Worm (Caenorhabditis elegans): Measurements from ENCODE around the gene C55B6.7.

Gene C55B6.7

ce11 chrX:7222383-7222782 lies 30.6 kb upstream of the C55B6.7 start:
- peak; percentile 44 for TF ChIP-seq nfya-1 (tag; optimal IDR thresholded peaks at IDR 0.05; ENCODE audit: insufficient read depth)
- peak; percentile 63 for TF ChIP-seq lin-39 (tag; optimal IDR thresholded peaks at IDR 0.05)
- TF ChIP-seq jun-1 (tag; optimal IDR thresholded peaks at IDR 0.05): no peak
- peak; percentile 2 for TF ChIP-seq snpc-4 (tag; optimal IDR thresholded peaks at IDR 0.05)

DNA sequence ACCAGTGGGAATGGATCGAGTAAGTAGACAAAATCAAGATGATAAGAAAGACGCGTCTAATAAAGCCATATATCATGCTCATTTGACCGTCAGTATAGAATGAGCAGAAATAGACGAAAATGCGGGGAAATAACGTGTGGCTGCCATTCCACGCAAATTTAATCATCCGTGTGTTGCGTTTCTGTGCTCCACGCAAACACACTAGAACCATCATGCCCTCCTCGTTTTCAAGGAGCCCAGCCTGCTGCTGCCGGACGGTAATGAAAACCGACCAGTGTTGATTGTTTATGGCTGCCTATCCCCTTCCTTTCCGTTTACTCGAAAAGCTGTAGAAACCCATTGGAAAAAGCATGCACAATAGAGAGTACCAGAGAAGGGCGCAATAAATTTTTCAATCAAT lies 28.4 kb upstream of the C55B6.7 start:
- no peak for TF ChIP-seq nhr-237 (tag; optimal IDR thresholded peaks at IDR 0.05)
- no peak for TF ChIP-seq unc-39 (tag; optimal IDR thresholded peaks at IDR 0.05)
- TF ChIP-seq R02D3.7 (tag; optimal IDR thresholded peaks at IDR 0.05): no peak
- no peak for TF ChIP-seq tbx-2 (tag; optimal IDR thresholded peaks at IDR 0.05)
- TF ChIP-seq egl-5 (tag; optimal IDR thresholded peaks at IDR 0.05): no peak
- no peak for TF ChIP-seq ceh-16 (tag; optimal IDR thresholded peaks at IDR 0.05)
- TF ChIP-seq nhr-77 (tag; optimal IDR thresholded peaks at IDR 0.05): no peak
- no peak for TF ChIP-seq lsy-12 (tag; optimal IDR thresholded peaks at IDR 0.05)
- TF ChIP-seq nhr-23 (tag; optimal IDR thresholded peaks at IDR 0.05): no peak
- TF ChIP-seq nhr-43 (tag; optimal IDR thresholded peaks at IDR 0.05; ENCODE audit: poor library complexity, severe bottlenecking): no peak

DNA sequence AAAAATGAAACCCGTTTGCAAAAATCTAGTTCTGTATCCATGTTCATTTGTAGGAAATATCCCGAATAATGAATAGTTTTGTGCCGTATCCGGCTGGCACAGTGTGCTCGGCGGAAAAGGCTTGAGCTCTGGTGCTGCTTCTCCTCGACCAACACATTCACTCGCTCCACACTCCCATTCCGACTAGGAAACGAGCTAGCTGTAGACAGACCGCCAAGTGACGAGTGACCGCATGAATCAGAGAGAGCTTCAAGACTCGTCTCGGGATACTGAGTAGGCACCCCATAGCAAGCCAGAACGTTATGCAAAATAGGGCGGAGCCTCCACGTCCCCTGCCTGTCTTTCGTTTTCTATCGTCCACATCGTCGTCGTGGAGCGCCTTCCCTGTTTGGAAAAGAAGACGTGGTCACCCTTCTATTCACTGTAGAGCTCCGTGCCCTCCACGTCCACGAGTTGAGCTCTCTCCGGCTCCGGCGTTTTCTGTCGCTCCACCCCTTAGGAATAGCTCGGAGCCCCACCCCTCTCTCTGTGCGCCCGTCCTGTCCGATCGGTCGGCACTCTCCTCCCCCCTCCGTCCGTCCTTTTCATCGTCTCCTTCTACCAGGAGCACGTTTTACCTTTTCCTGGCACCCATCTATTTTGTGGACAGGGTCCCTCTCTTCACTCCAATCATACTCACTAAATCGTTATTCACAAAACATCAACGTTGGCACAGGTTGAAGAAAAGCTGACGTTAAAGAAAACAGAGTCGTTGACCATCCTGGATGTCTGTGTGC lies 26.1 kb upstream of the C55B6.7 start, which contains the start of gene syd-9:
TSS of gene syd-9 (plus strand) at position 394 of the 776 bp plus-strand sequence.
- TF ChIP-seq nfya-1 (tag; optimal IDR thresholded peaks at IDR 0.05; ENCODE audit: insufficient read depth): peak; percentile 9
- TF ChIP-seq fkh-2 (tag; optimal IDR thresholded peaks at IDR 0.05): no peak
- TF ChIP-seq lin-39 (tag; optimal IDR thresholded peaks at IDR 0.05): peak; percentile 31
- TF ChIP-seq hmg-11 (tag; optimal IDR thresholded peaks at IDR 0.05): peak; percentile 12
- TF ChIP-seq ztf-4 (tag; optimal IDR thresholded peaks at IDR 0.05): no peak
- TF ChIP-seq tbx-2 (tag; optimal IDR thresholded peaks at IDR 0.05): no peak

ce11 chrX:7211405-7211804 lies 19.6 kb upstream of the C55B6.7 start, which contains the start of gene spp-22:
Gene spp-22, plus strand, starts transcription at chrX:7211705.
- no peak for TF ChIP-seq pha-4 (tag; optimal IDR thresholded peaks at IDR 0.05)
- no peak for TF ChIP-seq ceh-82 (tag; optimal IDR thresholded peaks at IDR 0.05)
- TF ChIP-seq tbx-2 (tag; optimal IDR thresholded peaks at IDR 0.05): no peak
- no peak for TF ChIP-seq ztf-4 (tag; optimal IDR thresholded peaks at IDR 0.05)
- TF ChIP-seq ceh-9 (tag; optimal IDR thresholded peaks at IDR 0.05): no peak
- TF ChIP-seq ztf-11 (tag; optimal IDR thresholded peaks at IDR 0.05): no peak
- TF ChIP-seq zag-1 (tag; optimal IDR thresholded peaks at IDR 0.05): no peak

ce11 chrX:7210467-7211107 lies 18.8 kb upstream of the C55B6.7 start:
- TF ChIP-seq ztf-4 (tag; optimal IDR thresholded peaks at IDR 0.05) (no peak), tbx-2 (tag; optimal IDR thresholded peaks at IDR 0.05) (no peak), unc-62 (GFP tag; optimal IDR thresholded peaks at IDR 0.05) (no peak), nhr-76 (tag; optimal IDR thresholded peaks at IDR 0.05) (no peak), skn-1 (tag; optimal IDR thresholded peaks at IDR 0.05) (no peak), ceh-28 (tag; optimal IDR thresholded peaks at IDR 0.05) (no peak), ceh-16 (tag; optimal IDR thresholded peaks at IDR 0.05) (no peak), egl-5 (tag; optimal IDR thresholded peaks at IDR 0.05) (peak; percentile 53), lin-39 (tag; optimal IDR thresholded peaks at IDR 0.05) (no peak), fos-1 (tag; optimal IDR thresholded peaks at IDR 0.05) (no peak), nfya-1 (tag; optimal IDR thresholded peaks at IDR 0.05; ENCODE audit: insufficient read depth) (peak; percentile 71), ZK546.5 (tag; optimal IDR thresholded peaks at IDR 0.05) (no peak)

DNA sequence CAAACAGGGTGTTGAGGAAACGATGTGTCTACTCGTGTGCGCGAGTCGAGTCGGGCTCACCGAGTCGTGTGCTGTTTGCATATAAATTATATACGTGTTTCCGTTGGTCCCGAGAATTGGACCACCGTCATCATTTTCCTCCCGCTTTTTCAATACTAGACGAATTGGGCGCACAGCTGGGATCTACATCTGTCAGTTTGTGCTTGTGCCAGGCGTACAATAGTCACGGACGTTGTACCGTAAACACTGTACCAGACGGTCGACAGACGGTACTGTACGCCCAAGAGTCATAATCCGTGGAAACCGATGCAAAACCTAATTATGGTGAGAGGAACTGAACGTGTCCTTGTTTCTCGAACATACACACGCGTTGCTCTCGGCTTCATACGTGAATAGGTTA lies 17.4 kb upstream of the C55B6.7 start:
- TF ChIP-seq nhr-67 (tag; optimal IDR thresholded peaks at IDR 0.05): no peak
- TF ChIP-seq ztf-4 (tag; optimal IDR thresholded peaks at IDR 0.05): no peak
- TF ChIP-seq nhr-76 (tag; optimal IDR thresholded peaks at IDR 0.05): no peak
- no peak for TF ChIP-seq nhr-12 (tag; optimal IDR thresholded peaks at IDR 0.05)
- TF ChIP-seq ceh-82 (tag; optimal IDR thresholded peaks at IDR 0.05): no peak
- TF ChIP-seq ama-1 (optimal IDR thresholded peaks at IDR 0.05): no peak
- TF ChIP-seq jun-1 (tag; optimal IDR thresholded peaks at IDR 0.05): no peak
- TF ChIP-seq egl-5 (tag; optimal IDR thresholded peaks at IDR 0.05): no peak
- no peak for TF ChIP-seq egl-27 (tag; optimal IDR thresholded peaks at IDR 0.05)
- no peak for TF ChIP-seq nhr-77 (tag; optimal IDR thresholded peaks at IDR 0.05)
- TF ChIP-seq lin-39 (tag; optimal IDR thresholded peaks at IDR 0.05): no peak
- no peak for TF ChIP-seq snpc-4 (tag; optimal IDR thresholded peaks at IDR 0.05)
- no peak for TF ChIP-seq mdl-1 (tag; optimal IDR thresholded peaks at IDR 0.05)
- TF ChIP-seq ZK546.5 (tag; optimal IDR thresholded peaks at IDR 0.05): no peak
- TF ChIP-seq fkh-10 (GFP tag; optimal IDR thresholded peaks at IDR 0.05): no peak
- TF ChIP-seq pha-4 (tag; optimal IDR thresholded peaks at IDR 0.05): no peak
- no peak for TF ChIP-seq unc-39 (tag; optimal IDR thresholded peaks at IDR 0.05)
- no peak for TF ChIP-seq zag-1 (tag; optimal IDR thresholded peaks at IDR 0.05)
- no peak for TF ChIP-seq elt-2 (tag; optimal IDR thresholded peaks at IDR 0.05)
